Worm (Caenorhabditis elegans) whole organism, L3 larva: ENCODE results near the gene ZK1055.6.

Experiments used
- ama-1 ChIP-seq: fragments of 150-350 bp; optimal IDR thresholded peaks from 2 replicates; lab custom pipeline; 2018
- egl-5 ChIP-seq: fragments of 150-350 bp; optimal IDR thresholded peaks from 2 replicates; lab custom pipeline; 2017; ENCODE audit warnings: missing biosample characterization, missing genetic modification reagents, missing genetic modification characterization, inconsistent platforms
- fkh-10 ChIP-seq: sonication (generic microtip); optimal IDR thresholded peaks from 2 replicates; lab custom pipeline; 2017; ENCODE audit warnings: missing biosample characterization, missing genetic modification reagents, missing genetic modification characterization
- jun-1 ChIP-seq: fragments of 150-350 bp; optimal IDR thresholded peaks from 2 replicates; lab custom pipeline; 2014; ENCODE audit warnings: missing biosample characterization, missing genetic modification reagents, missing genetic modification characterization
- nhr-237 ChIP-seq: fragments of 150-350 bp; optimal IDR thresholded peaks from 2 replicates; lab custom pipeline; 2014; ENCODE audit warnings: missing biosample characterization, missing genetic modification characterization
- nhr-25 ChIP-seq: sonication (generic microtip); optimal IDR thresholded peaks from 2 replicates; lab custom pipeline; 2017; ENCODE audit warnings: missing biosample characterization, missing genetic modification characterization
- nhr-67 ChIP-seq: fragments of 150-350 bp; optimal IDR thresholded peaks from 2 replicates; lab custom pipeline; 2014; ENCODE audit warnings: missing biosample characterization, missing genetic modification characterization
- nhr-77 ChIP-seq: fragments of 150-350 bp; optimal IDR thresholded peaks from 2 replicates; lab custom pipeline; 2014; ENCODE audit warnings: missing biosample characterization, missing genetic modification characterization
- pqm-1 ChIP-seq: fragments of 150-350 bp; optimal IDR thresholded peaks from 2 replicates; lab custom pipeline; 2017; ENCODE audit warnings: missing biosample characterization, missing genetic modification characterization, inconsistent platforms
- snpc-4 ChIP-seq: fragments of 150-350 bp; optimal IDR thresholded peaks from 2 replicates; lab custom pipeline; 2014; ENCODE audit warnings: missing biosample characterization, missing genetic modification characterization
- unc-39 ChIP-seq: sonication (generic microtip); optimal IDR thresholded peaks from 4 replicates; lab custom pipeline; 2017; ENCODE audit warnings: missing biosample characterization, missing genetic modification characterization
- zag-1 ChIP-seq: fragments of 150-350 bp; optimal IDR thresholded peaks from 2 replicates; lab custom pipeline; 2014; ENCODE audit warnings: missing biosample characterization, missing genetic modification characterization
- ztf-11 ChIP-seq: fragments of 150-350 bp; optimal IDR thresholded peaks from 2 replicates; lab custom pipeline; 2014; ENCODE audit warnings: missing biosample characterization, missing genetic modification characterization

DNA sequence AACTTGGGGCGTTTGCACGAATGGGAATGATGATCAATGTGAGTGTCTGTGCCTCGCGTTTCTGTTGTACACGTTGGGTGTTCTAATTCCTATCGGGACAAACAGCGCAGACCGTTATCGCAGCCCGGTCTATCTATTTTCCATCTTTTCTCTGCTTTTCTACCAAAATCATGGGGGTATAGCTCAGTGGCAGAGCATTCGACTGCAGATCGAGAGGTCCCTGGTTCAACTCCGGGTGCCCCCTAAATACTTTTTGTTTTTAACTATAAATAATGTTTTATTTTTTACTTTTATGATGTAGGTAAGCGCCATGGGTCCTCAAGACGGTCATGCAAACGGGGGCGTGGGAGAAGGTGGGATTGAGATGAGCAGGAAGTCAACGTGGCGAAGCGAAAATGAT lies 42.8 kb downstream of the ZK1055.6 start:
- TF ChIP-seq ztf-11 (no peak), ama-1 (lab: Kevin White, UChicago) (no peak), fkh-10 (no peak), zag-1 (no peak), pqm-1 (tag; lab: Kevin White, UChicago) (no peak), nhr-25 (tag; lab: Kevin White, UChicago) (no peak), nhr-237 (tag; lab: Kevin White, UChicago) (no peak), snpc-4 (tag; lab: Kevin White, UChicago) (no peak), nhr-67 (tag; lab: Kevin White, UChicago) (no peak), nhr-77 (tag; lab: Kevin White, UChicago) (no peak), unc-39 (tag; lab: Kevin White, UChicago) (no peak), jun-1 (no peak), egl-5 (no peak)
